Worm (Caenorhabditis elegans): ENCODE measurements around the gene R11D1.2.

The R11D1.2 gene

DNA sequence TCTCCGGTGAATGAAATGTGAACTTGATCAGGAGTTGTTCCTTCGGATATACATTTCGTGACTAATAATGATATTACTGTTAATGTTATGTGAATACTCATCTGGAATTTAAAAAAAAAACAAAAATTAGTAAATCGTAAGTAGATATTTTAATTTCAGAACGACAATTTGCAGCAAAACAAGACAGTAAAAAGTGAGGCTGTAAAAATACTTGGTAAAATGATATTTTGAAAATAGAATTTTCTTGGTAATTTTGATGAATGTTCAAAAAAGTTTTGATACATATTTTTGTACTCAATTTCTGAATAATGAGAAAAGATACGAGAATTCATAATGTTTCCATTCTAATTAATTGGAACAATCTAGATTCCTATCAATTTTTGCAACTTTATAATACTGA, 51.3 kb downstream of the R11D1.2 start, which contains the start of gene papl-1:
Gene papl-1, minus strand, starts transcription at position 101 of the 400 bp plus-strand sequence.
- TF ChIP-seq C04F5.9 (tag; optimal IDR thresholded peaks at IDR 0.05), result no peak
- TF ChIP-seq nhr-12 (tag; optimal IDR thresholded peaks at IDR 0.05), result no peak
- no peak for TF ChIP-seq nhr-11 (tag; optimal IDR thresholded peaks at IDR 0.05)
- no peak for TF ChIP-seq nhr-84 (tag; optimal IDR thresholded peaks at IDR 0.05)
- no peak for TF ChIP-seq vab-15 (tag; optimal IDR thresholded peaks at IDR 0.05)
- no peak for TF ChIP-seq ces-1 (GFP tag; optimal IDR thresholded peaks at IDR 0.05)
- no peak for TF ChIP-seq nhr-237 (tag; optimal IDR thresholded peaks at IDR 0.05)
- no peak for TF ChIP-seq sup-37 (GFP tag; optimal IDR thresholded peaks at IDR 0.05)
- TF ChIP-seq lin-39 (tag; optimal IDR thresholded peaks at IDR 0.05), result no peak
- no peak for TF ChIP-seq blmp-1 (tag; optimal IDR thresholded peaks at IDR 0.05)
- no peak for TF ChIP-seq nhr-28 (tag; optimal IDR thresholded peaks at IDR 0.05)
- TF ChIP-seq lir-3 (tag; optimal IDR thresholded peaks at IDR 0.05; ENCODE audit: poor library complexity), result no peak
